Fruit fly (Drosophila melanogaster): ENCODE measurements around the gene not.

DNA sequence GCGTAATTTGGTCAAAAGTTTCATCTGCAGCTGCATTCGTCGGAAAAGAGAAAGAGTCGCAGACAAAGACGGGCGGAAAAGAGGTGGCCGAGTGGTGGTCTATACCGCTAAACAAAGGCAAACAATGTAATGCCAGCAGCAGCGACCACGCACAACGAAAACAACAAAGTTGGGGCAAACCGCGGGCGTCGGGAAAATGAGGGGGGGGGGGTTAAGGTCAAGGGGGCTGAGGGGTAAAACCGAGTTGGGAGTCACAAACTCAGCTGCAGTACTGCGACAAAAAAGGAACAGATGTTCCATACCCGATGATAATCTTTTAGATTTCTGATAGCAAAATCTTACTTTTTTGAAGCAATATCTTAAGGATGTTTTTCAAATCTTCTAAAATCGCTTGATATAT lies 14.9 kb upstream of the not start:
- TF ChIP-seq cyc (GFP tag; optimal IDR thresholded peaks at IDR 0.05), result no peak
- no peak for TF ChIP-seq acj6 (GFP tag; optimal IDR thresholded peaks at IDR 0.05)
- TF ChIP-seq CG31627 (GFP tag; optimal IDR thresholded peaks at IDR 0.05), result no peak
- TF ChIP-seq CG6808 (GFP tag; optimal IDR thresholded peaks at IDR 0.05), result no peak
- no peak for TF ChIP-seq CG8319 (GFP tag; optimal IDR thresholded peaks at IDR 0.05)

All from whole organism, prepupa.